Worm (Caenorhabditis elegans) whole organism, L2 larva: Measurements from ENCODE around the gene C06E1.9.

ENCODE experiments used
- C34F6.9 ChIP-seq: fragments of 150-350 bp; optimal IDR thresholded peaks from 2 replicates; lab custom pipeline; 2014; ENCODE audit warnings: missing biosample characterization, missing genetic modification characterization
- F13H6.1 ChIP-seq: sonication (generic microtip); optimal IDR thresholded peaks from 2 replicates; lab custom pipeline; 2016; ENCODE audit warnings: missing genetic modification characterization, missing compliant biosample characterization
- R02D3.7 ChIP-seq: fragments of 150-350 bp; optimal IDR thresholded peaks from 2 replicates; lab custom pipeline; 2014; ENCODE audit warnings: missing biosample characterization, missing genetic modification characterization
- Y55F3AM.14 ChIP-seq: fragments of 200-800 bp; sonication (Bioruptor generic); optimal IDR thresholded peaks from 2 replicates; lab custom pipeline; 2018; ENCODE audit warnings: mild to moderate bottlenecking, missing genetic modification characterization, missing compliant biosample characterization
- ZK546.5 ChIP-seq: sonication (generic microtip); optimal IDR thresholded peaks from 2 replicates; lab custom pipeline; 2017; ENCODE audit warnings: missing biosample characterization, missing genetic modification characterization
- alr-1 ChIP-seq: fragments of 150-350 bp; optimal IDR thresholded peaks from 2 replicates; lab custom pipeline; 2014; ENCODE audit warnings: missing biosample characterization, missing genetic modification characterization
- aly-2 ChIP-seq: fragments of 150-350 bp; optimal IDR thresholded peaks from 2 replicates; lab custom pipeline; 2014; ENCODE audit warnings: missing biosample characterization, missing genetic modification characterization
- ama-1 ChIP-seq: fragments of 150-350 bp; optimal IDR thresholded peaks from 2 replicates; lab custom pipeline; 2018; ENCODE audit warnings: inconsistent platforms
- blmp-1 ChIP-seq: sonication (generic microtip); optimal IDR thresholded peaks from 2 replicates; lab custom pipeline; 2017; ENCODE audit warnings: missing genetic modification characterization, mild to moderate bottlenecking, missing compliant biosample characterization, antibody characterized with exemption, moderate library complexity; ENCODE audit not compliant: insufficient read depth
- ceh-16 ChIP-seq: fragments of 150-350 bp; optimal IDR thresholded peaks from 2 replicates; lab custom pipeline; 2014; ENCODE audit warnings: missing biosample characterization, missing genetic modification characterization
- ceh-82 ChIP-seq: fragments of 150-350 bp; optimal IDR thresholded peaks from 2 replicates; lab custom pipeline; 2014; ENCODE audit warnings: missing biosample characterization, missing genetic modification characterization
- crh-2 ChIP-seq: sonication (generic microtip); optimal IDR thresholded peaks from 2 replicates; lab custom pipeline; 2017; ENCODE audit warnings: missing biosample characterization, missing genetic modification characterization
- dmd-4 ChIP-seq: sonication (generic microtip); optimal IDR thresholded peaks from 2 replicates; lab custom pipeline; 2017; ENCODE audit warnings: missing biosample characterization, missing genetic modification characterization
- egl-27 ChIP-seq: sonication (generic microtip); optimal IDR thresholded peaks from 3 replicates; lab custom pipeline; 2017; ENCODE audit warnings: missing biosample characterization, missing genetic modification reagents, missing genetic modification characterization
- elt-1 ChIP-seq: fragments of 150-350 bp; optimal IDR thresholded peaks from 2 replicates; lab custom pipeline; 2014; ENCODE audit warnings: missing biosample characterization, missing genetic modification characterization
- elt-3 ChIP-seq: sonication (generic microtip); optimal IDR thresholded peaks from 2 replicates; lab custom pipeline; 2017; ENCODE audit warnings: missing biosample characterization, missing genetic modification characterization
- fos-1 ChIP-seq: fragments of 150-350 bp; optimal IDR thresholded peaks from 2 replicates; lab custom pipeline; 2014; ENCODE audit warnings: missing biosample characterization, missing genetic modification characterization
- gmeb-1 ChIP-seq: fragments of 150-350 bp; optimal IDR thresholded peaks from 2 replicates; lab custom pipeline; 2014; ENCODE audit warnings: missing biosample characterization, missing genetic modification characterization
- lin-11 ChIP-seq: fragments of 150-350 bp; sonication (generic microtip); optimal IDR thresholded peaks from 2 replicates; lab custom pipeline; 2014; ENCODE audit warnings: missing biosample characterization, missing genetic modification characterization, inconsistent platforms, mixed read lengths
- lin-13 ChIP-seq: fragments of 150-350 bp; optimal IDR thresholded peaks from 2 replicates; lab custom pipeline; 2014; ENCODE audit warnings: missing biosample characterization, missing genetic modification reagents, missing genetic modification characterization
- lin-39 ChIP-seq: fragments of 150-350 bp; optimal IDR thresholded peaks from 2 replicates; lab custom pipeline; 2014; ENCODE audit warnings: missing biosample characterization, missing genetic modification reagents, missing genetic modification characterization
- lsy-2 ChIP-seq, 2 experiments: fragments of 150-350 bp in 1 of 2; sonication (generic microtip) in 1 of 2; optimal IDR thresholded peaks; 2 replicates each; lab custom pipeline; 2014 to 2017; ENCODE audit warnings: missing biosample characterization in 2 of 2, missing genetic modification characterization in 2 of 2
- mab-5 ChIP-seq: fragments of 150-350 bp; optimal IDR thresholded peaks from 2 replicates; lab custom pipeline; 2014; ENCODE audit warnings: missing biosample characterization, missing genetic modification characterization
- mbf-1 ChIP-seq: sonication (generic microtip); optimal IDR thresholded peaks from 2 replicates; lab custom pipeline; 2017; ENCODE audit warnings: missing biosample characterization, missing genetic modification characterization
- mdl-1 ChIP-seq, 2 experiments: fragments of 150-350 bp in 1 of 2; sonication (generic microtip) in 1 of 2; optimal IDR thresholded peaks; 2 replicates each; lab custom pipeline; 2017; ENCODE audit warnings: missing biosample characterization in 2 of 2, missing genetic modification characterization in 2 of 2
- nhr-10 ChIP-seq: sonication (generic microtip); optimal IDR thresholded peaks from 2 replicates; lab custom pipeline; 2017; ENCODE audit warnings: missing biosample characterization, missing genetic modification characterization
- nhr-11 ChIP-seq: fragments of 150-350 bp; optimal IDR thresholded peaks from 2 replicates; lab custom pipeline; 2014; ENCODE audit warnings: missing biosample characterization, missing genetic modification characterization
- nhr-12 ChIP-seq: fragments of 150-350 bp; optimal IDR thresholded peaks from 2 replicates; lab custom pipeline; 2014; ENCODE audit warnings: missing biosample characterization, missing genetic modification characterization
- nhr-129 ChIP-seq: fragments of 150-350 bp; optimal IDR thresholded peaks from 2 replicates; lab custom pipeline; 2014; ENCODE audit warnings: missing biosample characterization, missing genetic modification characterization
- nhr-21 ChIP-seq: fragments of 150-350 bp; optimal IDR thresholded peaks from 2 replicates; lab custom pipeline; 2014; ENCODE audit warnings: missing biosample characterization, missing genetic modification characterization
- nhr-23 ChIP-seq: fragments of 150-350 bp; optimal IDR thresholded peaks from 2 replicates; lab custom pipeline; 2014; ENCODE audit warnings: missing biosample characterization, missing genetic modification reagents, missing genetic modification characterization
- nhr-237 ChIP-seq: fragments of 150-350 bp; optimal IDR thresholded peaks from 2 replicates; lab custom pipeline; 2014; ENCODE audit warnings: missing biosample characterization, missing genetic modification characterization
- nhr-25 ChIP-seq: fragments of 150-350 bp; sonication (generic microtip); optimal IDR thresholded peaks from 3 replicates; lab custom pipeline; 2014; ENCODE audit warnings: missing biosample characterization, missing genetic modification characterization
- nhr-6 ChIP-seq: fragments of 150-350 bp; optimal IDR thresholded peaks from 2 replicates; lab custom pipeline; 2014; ENCODE audit warnings: missing biosample characterization, missing genetic modification characterization
- nhr-77 ChIP-seq: fragments of 150-350 bp; optimal IDR thresholded peaks from 2 replicates; lab custom pipeline; 2014; ENCODE audit warnings: missing biosample characterization, missing genetic modification characterization
- peb-1 ChIP-seq: fragments of 150-350 bp; optimal IDR thresholded peaks from 2 replicates; lab custom pipeline; 2014; ENCODE audit warnings: missing biosample characterization, missing genetic modification characterization
- sem-4 ChIP-seq: fragments of 150-350 bp; optimal IDR thresholded peaks from 2 replicates; lab custom pipeline; 2014; ENCODE audit warnings: missing biosample characterization, missing genetic modification reagents, missing genetic modification characterization
- skn-1 ChIP-seq: sonication (generic microtip); optimal IDR thresholded peaks from 2 replicates; lab custom pipeline; 2017; ENCODE audit warnings: missing biosample characterization, missing genetic modification characterization
- sma-3 ChIP-seq: sonication (generic microtip); optimal IDR thresholded peaks from 2 replicates; lab custom pipeline; 2016; ENCODE audit warnings: missing genetic modification reagents, missing genetic modification characterization, missing compliant biosample characterization
- sma-9 ChIP-seq, 2 experiments: fragments of 150-350 bp in 1 of 2; sonication (generic microtip) in 1 of 2; optimal IDR thresholded peaks; 2 replicates each; lab custom pipeline; 2014 to 2016; ENCODE audit warnings: missing genetic modification characterization in 2 of 2, mild to moderate bottlenecking in 1 of 2, missing biosample characterization in 1 of 2, missing compliant biosample characterization in 1 of 2, missing genetic modification reagents in 1 of 2, moderate library complexity in 1 of 2
- snpc-4 ChIP-seq: fragments of 150-350 bp; optimal IDR thresholded peaks from 2 replicates; lab custom pipeline; 2014; ENCODE audit warnings: missing biosample characterization, missing genetic modification characterization
- unc-39 ChIP-seq: fragments of 150-350 bp; optimal IDR thresholded peaks from 2 replicates; lab custom pipeline; 2014; ENCODE audit warnings: missing biosample characterization, missing genetic modification characterization
- unc-55 ChIP-seq: fragments of 150-350 bp; sonication (generic microtip); optimal IDR thresholded peaks from 3 replicates; lab custom pipeline; 2014; ENCODE audit warnings: missing biosample characterization, missing genetic modification reagents, missing genetic modification characterization
- unc-62 ChIP-seq: fragments of 150-350 bp; optimal IDR thresholded peaks from 2 replicates; lab custom pipeline; 2014; ENCODE audit warnings: missing biosample characterization, missing genetic modification reagents, missing genetic modification characterization
- zag-1 ChIP-seq: fragments of 150-350 bp; optimal IDR thresholded peaks from 2 replicates; lab custom pipeline; 2014; ENCODE audit warnings: missing biosample characterization, missing genetic modification characterization
- ztf-1 ChIP-seq: fragments of 200-800 bp; sonication (Bioruptor generic); conservative IDR thresholded peaks from 2 replicates; pipeline ENCODE4 v1.3.6; 2022; ENCODE audit warnings: missing genetic modification characterization, missing compliant biosample characterization
- ztf-11 ChIP-seq: sonication (generic microtip); optimal IDR thresholded peaks from 2 replicates; lab custom pipeline; 2017; ENCODE audit warnings: missing biosample characterization, missing genetic modification characterization
- ztf-4 ChIP-seq: fragments of 150-350 bp; optimal IDR thresholded peaks from 2 replicates; lab custom pipeline; 2014; ENCODE audit warnings: missing biosample characterization, missing genetic modification characterization

Gene C06E1.9

DNA sequence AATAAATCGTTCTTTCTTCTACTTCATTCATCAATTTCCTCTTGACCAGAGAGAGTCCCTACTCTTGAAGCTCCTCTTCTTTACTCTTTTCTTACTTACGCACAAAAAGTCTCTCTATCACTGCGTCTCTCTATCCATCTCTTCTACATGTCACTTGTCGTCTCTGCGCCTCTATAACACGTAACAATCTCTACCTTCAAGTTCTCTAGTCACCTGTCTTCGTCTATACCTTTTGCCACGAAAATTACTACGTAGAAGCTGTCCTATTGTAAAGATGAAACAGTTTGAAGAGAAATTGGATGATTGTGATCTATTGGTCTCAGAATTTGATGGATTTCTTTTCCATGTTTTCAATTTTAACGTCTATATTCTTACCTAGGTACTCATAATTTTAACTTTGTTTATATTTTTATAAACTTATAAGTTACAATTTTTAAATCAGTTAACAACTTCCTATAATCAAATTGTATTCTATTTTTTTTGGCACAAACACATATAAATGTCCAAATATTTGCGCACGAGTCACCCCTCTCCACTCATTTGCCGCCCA is 52.7 kb downstream of the C06E1.9 start, which contains the start of gene C02D5.2:
Gene C02D5.2, plus strand, starts transcription at position 500 of the 550 bp plus-strand sequence.
- no peak for TF ChIP-seq ceh-82 (tag; lab: Kevin White, UChicago)
- TF ChIP-seq Y55F3AM.14 (GFP tag; lab: Kevin White, UChicago), result no peak
- TF ChIP-seq mdl-1 (tag; optimal IDR thresholded peaks at IDR 0.05; lab: Kevin White, UChicago), result no peak
- no peak for TF ChIP-seq mbf-1 (tag; lab: Kevin White, UChicago)
- no peak for TF ChIP-seq lin-11 (tag; lab: Kevin White, UChicago)
- TF ChIP-seq peb-1, result no peak
- no peak for TF ChIP-seq nhr-12 (tag; lab: Kevin White, UChicago)
- no peak for TF ChIP-seq lin-39 (tag; lab: Kevin White, UChicago)
- no peak for TF ChIP-seq elt-3
- no peak for TF ChIP-seq ztf-4 (tag; lab: Kevin White, UChicago)
- no peak for TF ChIP-seq sma-3
- peak; percentile 1 for TF ChIP-seq egl-27 (tag; lab: Kevin White, UChicago)
- no peak for TF ChIP-seq alr-1 (tag; lab: Kevin White, UChicago)
- TF ChIP-seq nhr-77 (tag; lab: Kevin White, UChicago), result no peak
- peak; percentile 11 for TF ChIP-seq blmp-1
- no peak for TF ChIP-seq ztf-1 (GFP tag; lab: Robert Waterston, UW)
- TF ChIP-seq lin-13 (GFP tag; lab: Kevin White, UChicago), result no peak
- no peak for TF ChIP-seq nhr-237 (tag; lab: Kevin White, UChicago)
- TF ChIP-seq unc-39, result no peak
- TF ChIP-seq nhr-23 (tag; lab: Kevin White, UChicago), result no peak
- TF ChIP-seq gmeb-1, result no peak
- no peak for TF ChIP-seq skn-1
- TF ChIP-seq dmd-4 (tag; lab: Kevin White, UChicago), result no peak
- no peak for TF ChIP-seq sem-4
- no peak for TF ChIP-seq snpc-4 (tag; lab: Kevin White, UChicago)
- TF ChIP-seq C34F6.9 (tag; lab: Kevin White, UChicago), result peak; percentile 64
- no peak for TF ChIP-seq nhr-10 (tag; lab: Kevin White, UChicago)
- peak; percentile 78 for TF ChIP-seq crh-2 (tag; lab: Kevin White, UChicago)
- no peak for TF ChIP-seq elt-1 (tag; lab: Kevin White, UChicago)
- no peak for TF ChIP-seq aly-2
- no peak for TF ChIP-seq ZK546.5 (tag; lab: Kevin White, UChicago)
- TF ChIP-seq nhr-129 (tag; lab: Kevin White, UChicago), result peak; percentile 72
- peak; percentile 52 for TF ChIP-seq sma-9 (GFP tag; optimal IDR thresholded peaks at IDR 0.05; lab: Kevin White, UChicago)
- TF ChIP-seq sma-9 (tag; optimal IDR thresholded peaks at IDR 0.05; lab: Kevin White, UChicago), result no peak
- TF ChIP-seq nhr-25 (tag; lab: Kevin White, UChicago), result no peak
- peak in 1 of 2 experiments; percentile 70 for TF ChIP-seq lsy-2 (tag; optimal IDR thresholded peaks at IDR 0.05; lab: Kevin White, UChicago)
- no peak for TF ChIP-seq nhr-6
- TF ChIP-seq ceh-16 (tag; lab: Kevin White, UChicago), result no peak
- TF ChIP-seq unc-62 (GFP tag; lab: Kevin White, UChicago), result no peak
- peak; percentile 47 for TF ChIP-seq F13H6.1 (tag; lab: Kevin White, UChicago)
- no peak for TF ChIP-seq ztf-11 (tag; lab: Kevin White, UChicago)
- TF ChIP-seq unc-55 (GFP tag; lab: Kevin White, UChicago), result peak; percentile 23
- TF ChIP-seq fos-1 (tag; lab: Kevin White, UChicago), result peak; percentile 45
- TF ChIP-seq R02D3.7 (tag; lab: Kevin White, UChicago), result no peak
- no peak for TF ChIP-seq ama-1
- TF ChIP-seq mab-5 (tag; lab: Kevin White, UChicago), result no peak
- no peak for TF ChIP-seq zag-1 (tag; lab: Kevin White, UChicago)
- no peak for TF ChIP-seq nhr-11 (tag; lab: Kevin White, UChicago)
- TF ChIP-seq nhr-21, result no peak
